Worm (Caenorhabditis elegans) whole organism, young adult: ENCODE measurements around the gene F17C8.3.

Source experiments
- F37B4.10 ChIP-seq: fragments of 200-800 bp; sonication (Bioruptor generic); IDR thresholded peaks from 2 replicates; pipeline ENCODE4 v1.3.6; 2022; ENCODE audit warnings: missing genetic modification characterization, missing compliant biosample characterization
- F39B2.1 ChIP-seq: fragments of 200-800 bp; sonication (Bioruptor generic); IDR thresholded peaks from 2 replicates; pipeline ENCODE4 v1.3.6; 2022; ENCODE audit warnings: missing genetic modification reagents, missing genetic modification characterization, missing compliant biosample characterization
- Y56A3A.18 ChIP-seq: fragments of 200-800 bp; sonication (Bioruptor generic); IDR thresholded peaks from 2 replicates; pipeline ENCODE4 v1.3.6; 2022; ENCODE audit warnings: missing genetic modification reagents, missing genetic modification characterization, missing compliant biosample characterization
- die-1 ChIP-seq: sonication (generic microtip); optimal IDR thresholded peaks from 2 replicates; lab custom pipeline; 2016; ENCODE audit warnings: missing genotype, mild to moderate bottlenecking, missing genetic modification characterization, missing compliant biosample characterization
- egl-18 ChIP-seq: fragments of 200-800 bp; sonication (Bioruptor generic); IDR thresholded peaks from 2 replicates; pipeline ENCODE4 v1.3.6; 2022; ENCODE audit warnings: missing genetic modification reagents, missing genetic modification characterization, missing compliant biosample characterization
- madf-10 ChIP-seq: sonication (generic microtip); optimal IDR thresholded peaks from 2 replicates; lab custom pipeline; 2016; ENCODE audit warnings: mild to moderate bottlenecking, missing genetic modification characterization, missing compliant biosample characterization
- snpc-4 ChIP-seq, 5 experiments: fragments of 150-350 bp in 1 of 5; sonication (generic microtip) in 4 of 5; optimal IDR thresholded peaks; 2 replicates each; lab custom pipeline; 2014 to 2018; ENCODE audit warnings: missing genetic modification characterization in 5 of 5, missing biosample characterization in 3 of 5, antibody characterized with exemption in 2 of 5, mild to moderate bottlenecking in 2 of 5, missing compliant biosample characterization in 2 of 5, missing genotype in 2 of 5, moderate library complexity in 2 of 5, missing genetic modification reagents in 1 of 5

- TF ChIP-seq snpc-4 (GFP tag; optimal IDR thresholded peaks at IDR 0.05; lab: Kevin White, UChicago), result no peak
- TF ChIP-seq snpc-4 (tag; optimal IDR thresholded peaks at IDR 0.05; lab: Kevin White, UChicago), result no peak
- TF ChIP-seq F39B2.1 (GFP tag; lab: Robert Waterston, UW), result no peak
- no peak for TF ChIP-seq madf-10 (tag; lab: Kevin White, UChicago)
- TF ChIP-seq F37B4.10, result no peak
- TF ChIP-seq Y56A3A.18 (GFP tag; lab: Robert Waterston, UW), result no peak
- no peak for TF ChIP-seq egl-18 (GFP tag; lab: Robert Waterston, UW)
- TF ChIP-seq die-1 (tag; lab: Kevin White, UChicago), result no peak
These were observed 25.1 kb upstream of the F17C8.3 start, which contains the start of gene T04A8.13 for ce11 chrIII:4706678-4707077.
